Fruit fly (Drosophila melanogaster) whole organism: ENCODE data around the gene Dci.

Source experiments
- CG8478 ChIP-seq: fragments of >200 bp; optimal IDR thresholded peaks from 2 replicates; lab custom pipeline; 2018; ENCODE audit warnings: inconsistent platforms
- Dll ChIP-seq: fragments of >200 bp; optimal IDR thresholded peaks from 2 replicates; lab custom pipeline; 2017
- EcR ChIP-seq, 2 experiments: fragments of >200 bp; optimal IDR thresholded peaks; 2 replicates each; lab custom pipeline; 2017; ENCODE audit warnings: missing biosample characterization in 2 of 2, missing genetic modification characterization in 2 of 2, missing genetic modification reagents in 2 of 2
- pan ChIP-seq: fragments of >200 bp; optimal IDR thresholded peaks from 2 replicates; lab custom pipeline; 2017
- psq ChIP-seq: fragments of >200 bp; optimal IDR thresholded peaks from 2 replicates; lab custom pipeline; 2017
- usp ChIP-seq: fragments of >200 bp; optimal IDR thresholded peaks from 2 replicates; lab custom pipeline; 2017; ENCODE audit warnings: missing biosample characterization, missing genetic modification characterization, mixed read lengths

- no peak for TF ChIP-seq psq (lab: Kevin White, UChicago)
- no peak for TF ChIP-seq CG8478
- TF ChIP-seq usp (GFP tag; lab: Kevin White, UChicago) = no peak
- TF ChIP-seq pan (lab: Kevin White, UChicago) = no peak
- no peak for TF ChIP-seq EcR (GFP tag; optimal IDR thresholded peaks at IDR 0.05; lab: Kevin White, UChicago)
- TF ChIP-seq Dll (lab: Kevin White, UChicago) = no peak
These were observed 26.7 kb upstream of the Dci start for dm6 chr3L:824444-824843.
